Worm (Caenorhabditis elegans): ENCODE measurements around the gene sri-32.
"Not testable (repeated sequence)": the region's sequence is repeated elsewhere in the genome, so short reads cannot be mapped to it uniquely, and the experiment has no call there.

Gene sri-32

DNA sequence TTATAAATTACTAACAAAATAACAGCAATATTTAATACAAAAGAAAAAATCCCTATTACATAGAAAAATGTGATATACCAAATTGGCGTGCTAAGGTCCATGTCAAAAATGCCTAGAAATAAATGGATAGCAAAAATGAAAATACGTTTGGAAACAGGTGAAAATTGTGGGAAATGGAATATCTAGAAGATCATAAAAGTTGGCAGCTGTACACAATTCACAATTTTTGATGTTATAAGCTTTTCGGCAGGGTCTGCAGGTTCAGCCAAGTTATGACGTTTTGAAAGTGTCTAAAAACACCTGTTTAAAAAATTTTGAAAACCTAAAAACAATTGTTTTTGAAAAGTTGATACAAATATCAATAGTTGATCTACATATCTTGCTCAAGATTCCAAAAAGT is 11.4 kb downstream of the sri-32 start, which contains the start of gene sri-42:
sri-42 (minus strand) TSS at position 101 of the 400 bp plus-strand sequence.
- not testable (repeated sequence) for TF ChIP-seq nhr-21 (tag; optimal IDR thresholded peaks at IDR 0.05); snpc-4 (tag; optimal IDR thresholded peaks at IDR 0.05); unc-55 (GFP tag; optimal IDR thresholded peaks at IDR 0.05)

DNA sequence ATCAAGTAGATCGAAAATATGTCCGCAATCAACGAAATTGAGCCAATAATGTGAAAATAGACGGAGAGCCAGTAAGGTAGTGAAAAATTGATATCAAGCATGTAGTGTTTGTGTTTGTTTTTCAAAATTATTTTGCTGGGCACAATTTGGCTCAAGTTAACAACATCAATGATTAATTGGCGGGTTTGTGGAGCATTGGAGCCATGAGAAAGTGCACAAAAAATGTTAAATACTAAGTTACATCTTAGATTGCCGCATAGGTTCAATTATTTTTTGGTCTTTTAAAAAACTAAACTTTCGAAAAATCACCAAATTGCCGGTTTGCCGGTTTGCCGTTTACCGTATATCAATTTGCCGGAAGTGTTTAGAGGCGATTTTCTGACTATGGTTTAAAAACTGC is 16.5 kb downstream of the sri-32 start, which contains the start of gene sri-54:
sri-54 (minus strand) TSS at position 101 of the 400 bp plus-strand sequence.
- no peak for TF ChIP-seq nhr-6 (tag; optimal IDR thresholded peaks at IDR 0.05)
- TF ChIP-seq nhr-10 (tag; optimal IDR thresholded peaks at IDR 0.05), result no peak
- TF ChIP-seq fos-1 (tag; optimal IDR thresholded peaks at IDR 0.05), result no peak
- no peak for TF ChIP-seq mdl-1 (tag; optimal IDR thresholded peaks at IDR 0.05)
- TF ChIP-seq nhr-237 (tag; optimal IDR thresholded peaks at IDR 0.05), result no peak
- TF ChIP-seq elt-3 (tag; optimal IDR thresholded peaks at IDR 0.05), result no peak
- no peak for TF ChIP-seq unc-39 (tag; optimal IDR thresholded peaks at IDR 0.05)
- TF ChIP-seq alr-1 (tag; optimal IDR thresholded peaks at IDR 0.05), result no peak
- TF ChIP-seq unc-62 (GFP tag; optimal IDR thresholded peaks at IDR 0.05), result no peak
- no peak for TF ChIP-seq ztf-11 (tag; optimal IDR thresholded peaks at IDR 0.05)
- TF ChIP-seq ZK546.5 (tag; optimal IDR thresholded peaks at IDR 0.05), result no peak
- TF ChIP-seq blmp-1 (tag; optimal IDR thresholded peaks at IDR 0.05; ENCODE audit: insufficient read depth), result no peak
- TF ChIP-seq peb-1 (tag; optimal IDR thresholded peaks at IDR 0.05), result no peak

DNA sequence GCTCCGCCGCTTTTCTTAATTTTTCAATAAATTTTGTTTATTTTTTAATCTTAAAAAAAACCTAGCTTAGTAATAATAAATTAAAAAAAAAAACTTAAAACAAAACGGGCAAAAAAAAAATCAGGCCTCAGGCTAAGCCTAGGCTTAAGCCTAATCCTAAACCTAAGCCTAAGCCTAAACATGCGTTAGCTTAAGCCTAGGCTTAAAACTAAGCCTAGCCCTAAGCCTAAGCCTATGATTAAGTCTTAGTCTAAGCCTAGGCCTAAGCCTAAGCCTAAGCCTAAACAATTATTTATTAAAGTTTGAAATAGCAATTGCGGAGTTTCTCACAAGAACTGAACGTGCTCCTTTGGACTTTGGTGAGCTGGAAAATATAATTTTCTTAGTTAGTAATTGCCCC is 19.0 kb downstream of the sri-32 start:
- TF ChIP-seq nhr-25 (tag; optimal IDR thresholded peaks at IDR 0.05) (no peak), nhr-21 (tag; optimal IDR thresholded peaks at IDR 0.05) (no peak), fos-1 (tag; optimal IDR thresholded peaks at IDR 0.05) (no peak), ztf-1 (GFP tag; conservative IDR thresholded peaks at IDR 0.05) (no peak), unc-39 (tag; optimal IDR thresholded peaks at IDR 0.05) (no peak), zag-1 (tag; optimal IDR thresholded peaks at IDR 0.05) (no peak), sma-9 (GFP tag; optimal IDR thresholded peaks at IDR 0.05) (no peak), sma-9 (tag; optimal IDR thresholded peaks at IDR 0.05) (no peak), sem-4 (tag; optimal IDR thresholded peaks at IDR 0.05) (no peak), C34F6.9 (tag; optimal IDR thresholded peaks at IDR 0.05) (no peak), lin-39 (tag; optimal IDR thresholded peaks at IDR 0.05) (no peak), nhr-12 (tag; optimal IDR thresholded peaks at IDR 0.05) (no peak)

DNA sequence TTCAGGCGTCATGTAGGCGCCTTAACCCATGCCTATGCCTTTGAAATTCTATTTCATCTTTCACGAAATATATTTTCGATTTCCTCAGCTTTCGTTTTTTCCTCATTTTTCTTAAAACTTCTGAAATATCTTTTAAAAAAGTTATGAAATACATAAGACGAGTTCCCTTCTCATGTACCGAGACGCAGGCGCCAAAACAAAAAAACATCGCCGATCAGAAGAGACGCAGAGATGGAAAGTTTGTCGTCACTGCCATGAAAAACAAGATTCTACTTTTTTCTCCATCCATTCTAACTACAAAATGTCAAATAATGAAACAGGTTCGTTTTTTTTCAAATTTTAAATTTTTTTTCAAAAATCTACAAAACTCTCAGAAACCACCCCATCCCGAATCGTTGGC is 25.3 kb downstream of the sri-32 start, which contains the start of gene chil-24:
chil-24 (plus strand) TSS at position 156 of the 400 bp plus-strand sequence.
- TF ChIP-seq lsy-2 (tag; optimal IDR thresholded peaks at IDR 0.05) (no peak), fos-1 (tag; optimal IDR thresholded peaks at IDR 0.05) (no peak), nhr-25 (tag; optimal IDR thresholded peaks at IDR 0.05) (no peak), ZK546.5 (tag; optimal IDR thresholded peaks at IDR 0.05) (no peak), unc-55 (GFP tag; optimal IDR thresholded peaks at IDR 0.05) (peak; percentile 16), sma-9 (GFP tag; optimal IDR thresholded peaks at IDR 0.05) (peak; percentile 7), sma-9 (tag; optimal IDR thresholded peaks at IDR 0.05) (no peak)

DNA sequence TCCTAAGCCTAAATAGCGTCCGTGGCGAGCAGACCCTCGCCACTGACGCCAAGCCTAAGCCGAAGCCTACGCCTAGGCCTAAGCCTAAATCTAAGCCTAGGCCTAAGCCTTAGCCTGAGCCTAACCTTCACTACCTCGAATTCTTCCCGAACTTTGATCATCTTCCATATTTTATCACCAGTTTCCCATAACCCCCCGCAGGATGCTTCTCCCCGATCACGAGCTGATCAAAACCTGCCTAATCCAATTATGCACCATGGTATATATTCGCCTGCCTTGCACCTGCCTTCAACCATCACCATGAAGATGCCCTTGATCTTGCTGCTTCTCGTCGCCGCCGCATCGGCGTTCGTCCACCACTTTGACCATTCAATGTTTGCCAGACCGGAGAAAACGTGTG is 27.5 kb downstream of the sri-32 start, which contains the start of gene ins-31:
ins-31 (plus strand) TSS at position 301 of the 400 bp plus-strand sequence.
- not testable (repeated sequence) for TF ChIP-seq nhr-23, ztf-4, alr-1 (tag; optimal IDR thresholded peaks at IDR 0.05)

DNA sequence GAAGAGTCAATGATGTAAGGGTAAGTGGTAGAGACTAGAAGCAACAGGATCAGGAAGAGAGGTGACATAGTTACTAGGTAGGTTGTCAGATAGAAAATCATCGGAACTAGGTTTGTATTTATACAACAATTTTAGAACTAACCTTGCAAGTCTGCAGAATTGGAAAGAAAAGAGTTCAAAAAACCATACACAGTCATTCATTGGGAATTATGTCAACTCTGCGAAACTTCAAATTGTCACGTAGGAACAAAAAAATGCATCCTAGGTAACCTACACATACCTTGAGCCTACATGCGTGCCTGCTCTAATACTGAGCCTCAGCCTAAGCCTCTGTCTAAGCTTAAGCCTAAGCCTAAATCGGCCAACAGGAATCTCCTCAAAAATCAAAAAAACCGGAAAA is 27.9 kb downstream of the sri-32 start, which contains the start of gene ins-19:
ins-19 (minus strand) TSS at position 101 of the 400 bp plus-strand sequence.
- TF ChIP-seq egl-27 (tag; optimal IDR thresholded peaks at IDR 0.05) (no peak), nhr-10 (tag; optimal IDR thresholded peaks at IDR 0.05) (no peak), Y55F3AM.14 (GFP tag; optimal IDR thresholded peaks at IDR 0.05) (no peak), snpc-4 (tag; optimal IDR thresholded peaks at IDR 0.05) (no peak), mab-5 (tag; optimal IDR thresholded peaks at IDR 0.05) (no peak), R02D3.7 (tag; optimal IDR thresholded peaks at IDR 0.05) (no peak), F13H6.1 (tag; optimal IDR thresholded peaks at IDR 0.05) (no peak), fos-1 (tag; optimal IDR thresholded peaks at IDR 0.05) (no peak), alr-1 (tag; optimal IDR thresholded peaks at IDR 0.05) (no peak), unc-62 (GFP tag; optimal IDR thresholded peaks at IDR 0.05) (no peak), unc-55 (GFP tag; optimal IDR thresholded peaks at IDR 0.05) (no peak), lin-13 (GFP tag; optimal IDR thresholded peaks at IDR 0.05) (no peak)
